Fruit fly (Drosophila melanogaster): ENCODE data around the gene Akt.

The Akt gene

dm6 chr3R:16050621-16051328 lies 48.3 kb upstream of the Akt start, which contains the start of gene msps (continued):
- TF ChIP-seq vnd (GFP tag; IDR thresholded peaks at IDR 0.05; ENCODE audit: partially characterized antibody) (peak; percentile 54; the same call in 2 of the 3 replicates), Chrac-16 (GFP tag; optimal IDR thresholded peaks at IDR 0.05) (no peak), CG12659 (GFP tag; optimal IDR thresholded peaks at IDR 0.05) (peak; percentile 67), Stat92E (GFP tag; optimal IDR thresholded peaks at IDR 0.05) (peak in 1 of 3 experiments; percentile 1), nerfin-2 (GFP tag; IDR thresholded peaks at IDR 0.05; ENCODE audit: partially characterized antibody) (peak; percentile 78), CG7556 (GFP tag; optimal IDR thresholded peaks at IDR 0.05) (no peak), E2f2 (GFP tag; IDR thresholded peaks at IDR 0.05) (peak; percentile 97), CG6689 (GFP tag; IDR thresholded peaks at IDR 0.05) (no peak), hbn (GFP tag; IDR thresholded peaks at IDR 0.05; ENCODE audit: partially characterized antibody) (0 out of 2 replicates have a peak, but pooled peaks have one; percentile 10), nerfin-1 (tag; optimal IDR thresholded peaks at IDR 0.05) (peak; percentile 100), Dll (GFP tag; IDR thresholded peaks at IDR 0.05; ENCODE audit: partially characterized antibody) (0 out of 4 replicates have a peak, but pooled peaks have one; percentile 42), CG15514 (GFP tag; optimal IDR thresholded peaks at IDR 0.05) (peak; percentile 52), pita (GFP tag; optimal IDR thresholded peaks at IDR 0.05) (peak; percentile 70), row (GFP tag; IDR thresholded peaks at IDR 0.05) (0 out of 3 replicates have a peak, but pooled peaks have one; percentile 17), Opbp (GFP tag; IDR thresholded peaks at IDR 0.05; ENCODE audit: partially characterized antibody) (peak; percentile 74; the same call in 2 of the 3 replicates), CG14710 (tag; optimal IDR thresholded peaks at IDR 0.05) (peak; percentile 62), CG17802 (tag; optimal IDR thresholded peaks at IDR 0.05) (no peak), MESR4 (GFP tag; optimal IDR thresholded peaks at IDR 0.05) (peak; percentile 55), CG11723 (GFP tag; optimal IDR thresholded peaks at IDR 0.05) (no peak), CG34422 (GFP tag; IDR thresholded peaks at IDR 0.05) (peak; percentile 49; the same call in 1 of the 3 replicates), MBD-R2 (GFP tag; IDR thresholded peaks at IDR 0.05) (peak; percentile 82), nmo (GFP tag; optimal IDR thresholded peaks at IDR 0.05) (peak; percentile 56), stwl (tag; optimal IDR thresholded peaks at IDR 0.05) (peak; percentile 28), chinmo (GFP tag; IDR thresholded peaks at IDR 0.05; ENCODE audit: partially characterized antibody) (0 out of 4 replicates have a peak, but pooled peaks have one; percentile 49), BEAF-32 (GFP tag; optimal IDR thresholded peaks at IDR 0.05) (peak; percentile 43), HLH4C (GFP tag; IDR thresholded peaks at IDR 0.05; ENCODE audit: partially characterized antibody) (peak; percentile 52; the same call in 2 of the 3 replicates), bbx (GFP tag; IDR thresholded peaks at IDR 0.05; ENCODE audit: partially characterized antibody) (peak; percentile 89), CG15479 (GFP tag; optimal IDR thresholded peaks at IDR 0.05) (peak; percentile 42), CG6791 (GFP tag; IDR thresholded peaks at IDR 0.05; ENCODE audit: partially characterized antibody) (peak; percentile 89), CG7963 (GFP tag; IDR thresholded peaks at IDR 0.05; ENCODE audit: partially characterized antibody) (peak; percentile 89), CG10267 (tag; optimal IDR thresholded peaks at IDR 0.05) (peak; percentile 43), Vsx1 (GFP tag; optimal IDR thresholded peaks at IDR 0.05) (no peak), Sry-δ (GFP tag; optimal IDR thresholded peaks at IDR 0.05) (peak; percentile 50), inv (GFP tag; IDR thresholded peaks at IDR 0.05; ENCODE audit: partially characterized antibody) (peak; percentile 31; the same call in 1 of the 2 replicates), klu (GFP tag; IDR thresholded peaks at IDR 0.05) (no peak), CG4617 (GFP tag; optimal IDR thresholded peaks at IDR 0.05; ENCODE audit: borderline replicate concordance) (peak; percentile 95), Fer3 (tag; optimal IDR thresholded peaks at IDR 0.05) (no peak), phol (tag; optimal IDR thresholded peaks at IDR 0.05) (peak; percentile 3), CG9797 (GFP tag; optimal IDR thresholded peaks at IDR 0.05) (peak; percentile 87), vvl (GFP tag; IDR thresholded peaks at IDR 0.05) (no peak), gfzf (GFP tag; optimal IDR thresholded peaks at IDR 0.05) (peak; percentile 95), cg (GFP tag; optimal IDR thresholded peaks at IDR 0.05) (peak; percentile 81), CG8924 (tag; optimal IDR thresholded peaks at IDR 0.05) (peak; percentile 19), CG14050 (GFP tag; IDR thresholded peaks at IDR 0.05) (no peak), HmgZ (tag; optimal IDR thresholded peaks at IDR 0.05) (peak; percentile 64)
